Worm (Caenorhabditis elegans): Measurements from ENCODE around the gene taf-6.1.

DNA sequence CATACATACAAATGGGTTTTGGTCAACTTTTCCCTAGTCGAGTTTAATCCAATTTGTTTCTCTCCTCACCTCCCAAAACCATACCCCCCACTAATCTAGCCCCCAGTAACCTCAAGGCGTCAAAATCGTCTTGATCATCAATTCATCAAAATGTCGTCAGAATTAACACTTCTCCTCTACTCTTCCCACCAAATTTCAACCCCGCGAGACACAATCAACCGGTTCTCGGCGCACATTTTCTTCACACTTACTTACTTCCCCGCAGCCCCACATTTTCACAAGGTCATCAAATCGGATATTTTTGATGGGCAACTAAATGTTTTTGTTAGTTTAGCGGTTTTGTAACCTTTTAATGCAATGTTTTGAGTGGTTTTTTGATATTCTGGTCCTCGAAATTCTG is 37.0 kb upstream of the taf-6.1 start:
- TF ChIP-seq unc-130 (GFP tag; optimal IDR thresholded peaks at IDR 0.05) = no peak
- no peak for TF ChIP-seq zag-1 (tag; optimal IDR thresholded peaks at IDR 0.05)
- no peak for TF ChIP-seq nhr-41 (GFP tag; IDR thresholded peaks at IDR 0.05)
- TF ChIP-seq hif-1 (tag; optimal IDR thresholded peaks at IDR 0.05) = no peak
- no peak for TF ChIP-seq ama-1 (optimal IDR thresholded peaks at IDR 0.05)
- TF ChIP-seq ceh-32 (tag; optimal IDR thresholded peaks at IDR 0.05; ENCODE audit: poor library complexity) = no peak
- TF ChIP-seq nhr-25 (tag; optimal IDR thresholded peaks at IDR 0.05; ENCODE audit: borderline replicate concordance, insufficient read depth) = no peak
- no peak for TF ChIP-seq daf-12 (tag; optimal IDR thresholded peaks at IDR 0.05)
- TF ChIP-seq ceh-28 (tag; optimal IDR thresholded peaks at IDR 0.05) = no peak
- TF ChIP-seq zfp-2 (tag; optimal IDR thresholded peaks at IDR 0.05) = no peak
- no peak for TF ChIP-seq mxl-3 (GFP tag; optimal IDR thresholded peaks at IDR 0.05)
- TF ChIP-seq lsy-2 (tag; optimal IDR thresholded peaks at IDR 0.05) = no peak
- TF ChIP-seq skn-1 (tag; optimal IDR thresholded peaks at IDR 0.05) = no peak
- TF ChIP-seq R02D3.7 (tag; optimal IDR thresholded peaks at IDR 0.05) = no peak

Measured in whole organism, L4 larva.